Worm (Caenorhabditis elegans) whole organism, late embryonic: ENCODE data around the gene Y73B6BL.31.

ENCODE experiments used
- C08G9.2 ChIP-seq: sonication (generic microtip); optimal IDR thresholded peaks from 2 replicates; lab custom pipeline; 2016; ENCODE audit warnings: mild to moderate bottlenecking, missing genetic modification characterization, moderate library complexity, missing compliant biosample characterization
- C38D4.7 ChIP-seq: fragments of 200-800 bp; sonication (Bioruptor generic); optimal IDR thresholded peaks from 2 replicates; lab custom pipeline; 2018; ENCODE audit warnings: mild to moderate bottlenecking, missing genetic modification characterization, moderate library complexity, missing compliant biosample characterization
- F13H6.1 ChIP-seq: sonication (generic microtip); optimal IDR thresholded peaks from 2 replicates; lab custom pipeline; 2016; ENCODE audit warnings: missing genetic modification characterization, missing compliant biosample characterization
- Y22D7AL.16 ChIP-seq: sonication (generic microtip); optimal IDR thresholded peaks from 2 replicates; lab custom pipeline; 2016; ENCODE audit warnings: missing genetic modification characterization, missing compliant biosample characterization
- ceh-14 ChIP-seq: sonication (generic microtip); optimal IDR thresholded peaks from 2 replicates; lab custom pipeline; 2016; ENCODE audit warnings: missing genotype, missing genetic modification characterization, missing compliant biosample characterization
- ceh-19 ChIP-seq: fragments of 200-800 bp; sonication (Bioruptor generic); optimal IDR thresholded peaks from 2 replicates; lab custom pipeline; 2018; ENCODE audit warnings: mild to moderate bottlenecking, missing genetic modification characterization, missing compliant biosample characterization
- ceh-30 ChIP-seq: fragments of 150-350 bp; optimal IDR thresholded peaks from 2 replicates; lab custom pipeline; 2014; ENCODE audit warnings: missing biosample characterization, missing genetic modification characterization
- ceh-45 ChIP-seq: fragments of 200-800 bp; sonication (Bioruptor generic); IDR thresholded peaks from 2 replicates; pipeline ENCODE4 v1.3.6; 2022; ENCODE audit warnings: missing genetic modification reagents, missing genetic modification characterization, missing compliant biosample characterization
- ceh-48 ChIP-seq: sonication (generic microtip); optimal IDR thresholded peaks from 2 replicates; lab custom pipeline; 2016; ENCODE audit warnings: missing genetic modification characterization, inconsistent platforms, missing compliant biosample characterization
- ceh-9 ChIP-seq: sonication (generic microtip); optimal IDR thresholded peaks from 2 replicates; lab custom pipeline; 2016; ENCODE audit warnings: mild to moderate bottlenecking, missing genetic modification characterization, inconsistent platforms, missing compliant biosample characterization
- dmd-4 ChIP-seq: sonication (generic microtip); optimal IDR thresholded peaks from 2 replicates; lab custom pipeline; 2016; ENCODE audit warnings: borderline replicate concordance, missing genetic modification characterization, missing compliant biosample characterization
- dve-1 ChIP-seq: sonication (generic microtip); optimal IDR thresholded peaks from 2 replicates; lab custom pipeline; 2017; ENCODE audit warnings: antibody characterized with exemption, mild to moderate bottlenecking, missing genetic modification characterization, missing compliant biosample characterization
- elt-2 ChIP-seq: sonication (generic microtip); optimal IDR thresholded peaks from 2 replicates; lab custom pipeline; 2016; ENCODE audit warnings: missing genetic modification reagents, missing genetic modification characterization, missing compliant biosample characterization
- eyg-1 ChIP-seq: sonication (generic microtip); optimal IDR thresholded peaks from 2 replicates; lab custom pipeline; 2016; ENCODE audit warnings: missing genotype, missing genetic modification characterization, missing compliant biosample characterization
- fkh-10 ChIP-seq: fragments of 150-350 bp; optimal IDR thresholded peaks from 2 replicates; lab custom pipeline; 2014; ENCODE audit warnings: missing biosample characterization, missing genetic modification reagents, missing genetic modification characterization
- fkh-6 ChIP-seq: sonication (generic microtip); optimal IDR thresholded peaks from 2 replicates; lab custom pipeline; 2016; ENCODE audit warnings: missing genetic modification characterization, missing compliant biosample characterization
- hlh-13 ChIP-seq: fragments of 200-800 bp; sonication (Bioruptor generic); optimal IDR thresholded peaks from 2 replicates; lab custom pipeline; 2018; ENCODE audit warnings: mild to moderate bottlenecking, missing genetic modification characterization, missing compliant biosample characterization
- hlh-6 ChIP-seq: sonication (generic microtip); optimal IDR thresholded peaks from 2 replicates; lab custom pipeline; 2016; ENCODE audit warnings: missing genotype, missing genetic modification characterization, missing compliant biosample characterization
- hlh-8 ChIP-seq: sonication (generic microtip); optimal IDR thresholded peaks from 2 replicates; lab custom pipeline; 2016; ENCODE audit warnings: missing genotype, missing genetic modification characterization, missing compliant biosample characterization
- lin-11 ChIP-seq: fragments of 200-800 bp; sonication (Bioruptor generic); optimal IDR thresholded peaks from 2 replicates; lab custom pipeline; 2018; ENCODE audit warnings: mild to moderate bottlenecking, missing genetic modification characterization, missing compliant biosample characterization
- nfya-1 ChIP-seq: sonication (generic microtip); optimal IDR thresholded peaks from 2 replicates; lab custom pipeline; 2017; ENCODE audit warnings: missing genetic modification characterization, mild to moderate bottlenecking, missing compliant biosample characterization, antibody characterized with exemption, moderate library complexity
- nhr-232 ChIP-seq: sonication (generic microtip); optimal IDR thresholded peaks from 2 replicates; lab custom pipeline; 2016; ENCODE audit warnings: missing genetic modification characterization, missing compliant biosample characterization
- npax-4 ChIP-seq: sonication (generic microtip); optimal IDR thresholded peaks from 2 replicates; lab custom pipeline; 2016; ENCODE audit warnings: missing genetic modification characterization, missing compliant biosample characterization
- odd-2 ChIP-seq: sonication (generic microtip); optimal IDR thresholded peaks from 2 replicates; lab custom pipeline; 2017; ENCODE audit warnings: antibody characterized with exemption, mild to moderate bottlenecking, missing genetic modification characterization, missing compliant biosample characterization
- pat-9 ChIP-seq: fragments of 200-800 bp; sonication (Bioruptor generic); optimal IDR thresholded peaks from 2 replicates; lab custom pipeline; 2018; ENCODE audit warnings: mild to moderate bottlenecking, missing genetic modification characterization, moderate library complexity, missing compliant biosample characterization
- pha-2 ChIP-seq: sonication (generic microtip); optimal IDR thresholded peaks from 2 replicates; lab custom pipeline; 2017; ENCODE audit warnings: mild to moderate bottlenecking, missing genetic modification characterization, missing compliant biosample characterization
- pha-4 ChIP-seq: fragments of 150-350 bp; optimal IDR thresholded peaks from 2 replicates; lab custom pipeline; 2018; ENCODE audit warnings: missing biosample characterization, missing genetic modification reagents, missing genetic modification characterization
- pqm-1 ChIP-seq: sonication (generic microtip); optimal IDR thresholded peaks from 2 replicates; lab custom pipeline; 2016; ENCODE audit warnings: missing genetic modification characterization, missing compliant biosample characterization
- pros-1 ChIP-seq: fragments of 150-350 bp; optimal IDR thresholded peaks from 2 replicates; lab custom pipeline; 2014; ENCODE audit warnings: missing biosample characterization, missing genetic modification reagents, missing genetic modification characterization
- ref-2 ChIP-seq: sonication (generic microtip); optimal IDR thresholded peaks from 2 replicates; lab custom pipeline; 2016; ENCODE audit warnings: missing genetic modification characterization, missing compliant biosample characterization
- rnt-1 ChIP-seq: sonication (generic microtip); optimal IDR thresholded peaks from 2 replicates; lab custom pipeline; 2016; ENCODE audit warnings: missing genetic modification characterization, missing compliant biosample characterization
- sox-4 ChIP-seq: sonication (generic microtip); optimal IDR thresholded peaks from 2 replicates; lab custom pipeline; 2017; ENCODE audit warnings: mild to moderate bottlenecking, missing genetic modification characterization, inconsistent platforms, missing compliant biosample characterization
- unc-55 ChIP-seq: sonication (generic microtip); optimal IDR thresholded peaks from 2 replicates; lab custom pipeline; 2017; ENCODE audit warnings: missing biosample characterization, missing genetic modification reagents, missing genetic modification characterization

Gene Y73B6BL.31

DNA sequence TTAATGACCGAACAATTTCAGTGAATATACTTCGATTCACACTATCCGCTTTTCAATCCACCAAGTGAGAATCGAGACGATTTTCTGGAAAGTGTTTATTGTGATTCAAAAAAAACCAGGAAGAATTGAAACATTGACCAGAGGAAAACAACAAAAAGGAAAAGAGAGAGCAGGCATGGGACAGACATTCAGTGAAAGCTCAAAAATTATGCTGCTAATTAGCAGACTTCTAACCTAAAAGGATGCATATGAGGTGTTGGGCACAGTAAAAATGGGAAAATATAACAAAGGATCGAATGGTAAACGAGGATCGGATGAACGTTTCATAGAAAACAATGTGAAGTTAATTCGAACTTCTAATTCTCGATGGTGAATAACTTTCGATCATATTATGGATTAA, 24.1 kb upstream of the Y73B6BL.31 start:
- no peak for TF ChIP-seq dve-1
- no peak for TF ChIP-seq elt-2

DNA sequence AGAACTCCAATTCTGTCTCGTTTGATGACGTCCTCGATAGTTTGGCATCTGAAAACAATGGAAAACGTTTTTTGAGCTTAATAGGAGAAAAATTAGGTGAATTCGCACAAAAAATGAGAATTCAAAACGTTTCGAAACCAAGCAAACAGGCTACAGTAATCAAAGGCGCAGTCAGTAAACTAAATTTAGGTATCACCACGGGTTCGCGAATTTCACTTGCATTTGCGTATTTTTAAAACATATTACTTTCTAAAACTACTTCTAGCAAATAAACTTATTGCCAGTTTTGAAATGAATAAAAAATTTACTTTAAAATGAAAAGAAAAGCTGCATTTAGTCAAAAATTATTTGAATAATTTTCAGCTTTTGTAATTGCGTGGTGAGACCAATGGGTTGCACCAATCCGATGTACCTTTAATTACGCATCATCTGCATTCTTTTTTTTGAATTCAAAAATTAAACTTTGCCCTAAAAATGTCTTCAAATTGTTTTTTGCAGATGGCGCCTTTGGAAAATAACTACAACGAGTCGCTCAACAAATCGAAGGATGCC, 22.6 kb upstream of the Y73B6BL.31 start, which contains the start of the genes Y73B6BL.23 and htp-2:
Y73B6BL.23 (minus strand) TSS at position 51 of the 552 bp plus-strand sequence.
htp-2 (plus strand) TSS at position 492 of the 552 bp plus-strand sequence.
- TF ChIP-seq ceh-48 (tag; lab: Kevin White, UChicago) (no peak), nhr-232 (no peak), ceh-19 (GFP tag; lab: Kevin White, UChicago) (no peak), pqm-1 (no peak), Y22D7AL.16 (tag; lab: Kevin White, UChicago) (no peak)

ce11 chrIV:6421183-6421635, 20.5 kb upstream of the Y73B6BL.31 start, which contains the start of gene puf-11:
Gene puf-11, plus strand, starts transcription at chrIV:6421585.
- TF ChIP-seq nhr-232 = no peak
- no peak for TF ChIP-seq pat-9 (tag; lab: Kevin White, UChicago)
- TF ChIP-seq fkh-10 = no peak
- TF ChIP-seq F13H6.1 (tag; lab: Kevin White, UChicago) = no peak
- TF ChIP-seq ref-2 (tag; lab: Kevin White, UChicago) = no peak
- TF ChIP-seq lin-11 (tag; lab: Kevin White, UChicago) = no peak
- no peak for TF ChIP-seq unc-55 (GFP tag; lab: Kevin White, UChicago)
- TF ChIP-seq ceh-30 (tag; lab: Kevin White, UChicago) = no peak
- TF ChIP-seq C08G9.2 = no peak
- TF ChIP-seq odd-2 = no peak
- no peak for TF ChIP-seq rnt-1 (tag; lab: Kevin White, UChicago)
- TF ChIP-seq elt-2 = no peak
- no peak for TF ChIP-seq pha-4
- no peak for TF ChIP-seq sox-4 (tag; lab: Kevin White, UChicago)
- TF ChIP-seq ceh-14 (tag; lab: Kevin White, UChicago) = no peak
- no peak for TF ChIP-seq ceh-48 (tag; lab: Kevin White, UChicago)
- TF ChIP-seq, all 69 proteins: peak for 0

ce11 chrIV:6426089-6426715, 15.5 kb upstream of the Y73B6BL.31 start, which contains the start of gene acp-6:
Gene acp-6, minus strand, starts transcription at chrIV:6426139.
- TF ChIP-seq dmd-4 = no peak
- TF ChIP-seq nfya-1 = no peak
- TF ChIP-seq Y22D7AL.16 (tag; lab: Kevin White, UChicago) = no peak
- no peak for TF ChIP-seq hlh-13 (GFP tag; lab: Kevin White, UChicago)
- TF ChIP-seq, all 69 proteins: peak for 0

DNA sequence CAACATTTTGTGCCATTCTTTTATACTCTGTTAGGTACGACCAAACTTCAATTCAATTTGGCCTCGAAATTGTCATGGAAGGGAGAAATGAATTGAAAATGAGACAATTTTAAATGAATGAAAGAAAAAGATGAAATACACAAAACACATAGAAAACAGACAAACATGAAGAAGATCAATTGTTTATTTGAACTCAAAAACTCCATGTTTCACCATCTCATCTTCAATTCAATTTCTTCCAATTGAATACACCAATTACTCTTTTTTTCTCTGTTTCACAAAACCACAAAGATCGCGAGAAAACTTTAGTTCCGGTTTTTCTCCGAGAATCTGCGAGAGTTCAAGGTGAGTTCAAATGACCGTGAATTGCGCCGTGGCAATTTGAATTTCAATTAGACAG, 14.5 kb upstream of the Y73B6BL.31 start:
- no peak for TF ChIP-seq ref-2 (tag; lab: Kevin White, UChicago)
- TF ChIP-seq hlh-8 (tag; lab: Kevin White, UChicago) = no peak
- TF ChIP-seq npax-4 (tag; lab: Kevin White, UChicago) = no peak
- TF ChIP-seq C38D4.7 (GFP tag; lab: Kevin White, UChicago) = no peak
- TF ChIP-seq eyg-1 (tag; lab: Kevin White, UChicago) = no peak
- TF ChIP-seq ceh-9 (tag; lab: Kevin White, UChicago) = no peak
- TF ChIP-seq dve-1 = no peak
- no peak for TF ChIP-seq hlh-6 (tag; lab: Kevin White, UChicago)
- no peak for TF ChIP-seq elt-2
- no peak for TF ChIP-seq hlh-13 (GFP tag; lab: Kevin White, UChicago)
- TF ChIP-seq fkh-6 = no peak
- TF ChIP-seq pha-2 (tag; lab: Kevin White, UChicago) = no peak
- TF ChIP-seq C08G9.2 = no peak
- TF ChIP-seq ceh-45 (GFP tag; lab: Robert Waterston, UW) = no peak
- TF ChIP-seq ceh-30 (tag; lab: Kevin White, UChicago) = no peak
- no peak for TF ChIP-seq ceh-19 (GFP tag; lab: Kevin White, UChicago)
- no peak for TF ChIP-seq pros-1 (tag; lab: Kevin White, UChicago)
